Fruit fly (Drosophila melanogaster): ENCODE results near the gene Mcm10.

The Mcm10 gene

DNA sequence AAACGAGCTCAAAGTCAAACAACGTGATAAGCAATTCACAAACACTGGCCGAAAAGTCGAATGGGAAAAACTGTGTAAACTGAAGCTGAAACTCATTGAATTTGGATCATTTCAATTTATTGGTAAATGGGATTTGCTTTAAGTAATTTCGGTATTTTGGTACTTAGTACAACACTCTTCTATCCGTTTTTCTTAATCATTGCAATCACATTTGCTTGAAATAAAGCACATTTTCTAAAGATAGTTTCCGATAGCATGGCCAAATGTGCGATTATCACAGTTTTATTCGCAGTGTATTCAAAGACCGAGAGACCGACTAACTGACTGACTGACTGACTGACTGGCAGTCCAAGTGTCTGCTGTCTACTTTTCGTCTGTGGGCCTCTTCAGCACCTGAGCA lies 16.8 kb downstream of the Mcm10 start (continued):
- TF ChIP-seq CG10543 (GFP tag; optimal IDR thresholded peaks at IDR 0.05) (no peak), zf30C (GFP tag; optimal IDR thresholded peaks at IDR 0.05) (peak; percentile 30), NC2α (GFP tag; optimal IDR thresholded peaks at IDR 0.05) (no peak), Ptx1 (GFP tag; IDR thresholded peaks at IDR 0.05) (0 out of 2 replicates have a peak, but pooled peaks have one; percentile 15), dysf (GFP tag; IDR thresholded peaks at IDR 0.05) (peak; percentile 14; the same call in 1 of the 3 replicates), CG30403 (GFP tag; optimal IDR thresholded peaks at IDR 0.05) (peak; percentile 18), Xrp1 (GFP tag; IDR thresholded peaks at IDR 0.05) (no peak), CG7556 (GFP tag; optimal IDR thresholded peaks at IDR 0.05) (peak; percentile 11), CG15269 (tag; optimal IDR thresholded peaks at IDR 0.05) (peak; percentile 8), CG9727 (GFP tag; optimal IDR thresholded peaks at IDR 0.05) (peak; percentile 42), CG2199 (GFP tag; IDR thresholded peaks at IDR 0.05) (no peak), esg (GFP tag; conservative IDR thresholded peaks at IDR 0.05) (no peak), CG3281 (GFP tag; optimal IDR thresholded peaks at IDR 0.05) (peak; percentile 14), Fer1 (GFP tag; optimal IDR thresholded peaks at IDR 0.05) (peak; percentile 10), tgo (GFP tag; IDR thresholded peaks at IDR 0.05) (peak; percentile 32; the same call in 1 of the 3 replicates), CG2678 (tag; optimal IDR thresholded peaks at IDR 0.05) (peak; percentile 56), CG2129 (GFP tag; IDR thresholded peaks at IDR 0.05; ENCODE audit: partially characterized antibody) (no peak), CG18262 (tag; optimal IDR thresholded peaks at IDR 0.05) (peak; percentile 26), Aef1 (GFP tag; IDR thresholded peaks at IDR 0.05) (no peak), zen (tag; optimal IDR thresholded peaks at IDR 0.05) (peak; percentile 33), Pdp1 (GFP tag; optimal IDR thresholded peaks at IDR 0.05) (peak in 1 of 2 experiments; percentile 7), CG14667 (GFP tag; IDR thresholded peaks at IDR 0.05) (no peak), BtbVII (GFP tag; optimal IDR thresholded peaks at IDR 0.05) (no peak), gem (tag; optimal IDR thresholded peaks at IDR 0.05) (peak; percentile 48), lab (GFP tag; optimal IDR thresholded peaks at IDR 0.05) (peak; percentile 10), cwo (GFP tag; optimal IDR thresholded peaks at IDR 0.05) (peak; percentile 12), lola (GFP tag; optimal IDR thresholded peaks at IDR 0.05) (peak in 1 of 3 experiments; percentile 3), CG12769 (tag; optimal IDR thresholded peaks at IDR 0.05) (peak; percentile 10)

DNA sequence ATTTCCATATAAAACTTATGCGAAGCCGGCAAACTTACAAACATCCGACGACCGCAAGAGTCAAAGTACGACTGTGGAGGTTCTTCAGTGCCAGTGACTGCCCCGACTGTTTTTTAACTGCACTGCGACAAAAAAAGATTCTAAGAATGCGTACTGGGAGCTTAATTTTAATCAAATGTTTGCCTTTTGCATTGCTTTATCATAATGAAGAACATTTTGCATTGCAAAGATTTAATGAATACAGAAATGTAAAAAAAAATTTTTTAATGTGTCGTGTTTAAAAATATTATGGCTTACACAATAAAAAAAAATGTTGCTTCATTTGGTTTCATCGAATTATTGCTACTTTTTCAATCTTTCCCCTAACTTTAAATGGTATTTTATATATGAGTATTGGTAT lies 17.4 kb downstream of the Mcm10 start:
- TF ChIP-seq knrl (GFP tag; IDR thresholded peaks at IDR 0.05; ENCODE audit: partially characterized antibody) (no peak), gem (tag; optimal IDR thresholded peaks at IDR 0.05) (peak; percentile 6), Drgx (GFP tag; IDR thresholded peaks at IDR 0.05) (peak; percentile 62), CG4730 (GFP tag; IDR thresholded peaks at IDR 0.05) (no peak)

DNA sequence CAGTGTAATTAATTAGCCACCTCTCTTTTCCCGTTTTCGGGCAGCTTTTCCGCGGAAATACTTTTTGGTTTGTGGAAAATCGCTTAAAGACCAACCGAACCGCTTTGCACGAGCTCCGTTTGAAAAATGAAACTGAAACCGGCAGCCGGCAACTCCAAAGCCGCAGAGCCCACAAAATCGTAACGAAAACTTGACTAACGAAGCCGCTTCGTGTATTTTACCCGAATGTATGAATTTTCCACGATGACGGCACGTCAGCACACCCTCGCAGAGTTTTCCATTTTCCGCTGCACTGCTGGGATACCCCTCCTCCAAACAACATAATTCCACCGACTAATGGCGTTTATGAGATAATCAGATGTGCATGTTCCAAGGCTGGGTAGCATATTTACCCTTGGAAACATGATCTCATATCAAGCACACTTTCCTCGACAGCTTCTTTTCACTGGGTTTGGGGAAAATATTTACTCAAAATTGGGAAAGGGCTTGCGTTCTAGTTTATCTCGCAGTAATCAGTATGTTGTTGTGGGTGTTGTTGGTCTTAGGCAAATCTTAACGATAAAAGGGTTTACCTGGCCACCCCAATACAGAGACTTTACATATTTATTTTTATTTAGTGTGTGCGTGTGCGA lies 19.0 kb downstream of the Mcm10 start, which contains the start of gene Ret:
Gene Ret, minus strand, starts transcription at position 130 of the 632 bp plus-strand sequence.
- TF ChIP-seq tio (GFP tag; optimal IDR thresholded peaks at IDR 0.05) (no peak), CG11695 (GFP tag; IDR thresholded peaks at IDR 0.05) (no peak), CG15696 (tag; optimal IDR thresholded peaks at IDR 0.05) (peak; percentile 35), CG2129 (GFP tag; IDR thresholded peaks at IDR 0.05; ENCODE audit: partially characterized antibody) (no peak), nmo (GFP tag; optimal IDR thresholded peaks at IDR 0.05) (no peak), wor (GFP tag; IDR thresholded peaks at IDR 0.05) (no peak), HLH54F (GFP tag; optimal IDR thresholded peaks at IDR 0.05) (no peak), CG8388 (GFP tag; optimal IDR thresholded peaks at IDR 0.05) (no peak), CG15479 (GFP tag; optimal IDR thresholded peaks at IDR 0.05) (peak; percentile 9), NC2α (GFP tag; optimal IDR thresholded peaks at IDR 0.05) (no peak), CG18599 (GFP tag; optimal IDR thresholded peaks at IDR 0.05) (peak; percentile 16), nerfin-1 (tag; optimal IDR thresholded peaks at IDR 0.05) (peak; percentile 9), NK7.1 (GFP tag; optimal IDR thresholded peaks at IDR 0.05) (no peak), Dek (tag; optimal IDR thresholded peaks at IDR 0.05) (no peak), CG33557 (GFP tag; optimal IDR thresholded peaks at IDR 0.05) (no peak), CG34224 (GFP tag; IDR thresholded peaks at IDR 0.05; ENCODE audit: partially characterized antibody) (no peak), CG1647 (GFP tag; optimal IDR thresholded peaks at IDR 0.05) (no peak), corto (GFP tag; optimal IDR thresholded peaks at IDR 0.05) (no peak)
